Worm (Caenorhabditis elegans) whole organism, midembryonic: ENCODE data around the gene F54F2.7.

Experiments
- cog-1 ChIP-seq: sonication (generic microtip); optimal IDR thresholded peaks from 2 replicates; lab custom pipeline; 2016; ENCODE audit warnings: missing genetic modification characterization, missing compliant biosample characterization
- flt-1 ChIP-seq: fragments of 200-800 bp; sonication (Bioruptor generic); IDR thresholded peaks from 2 replicates; pipeline ENCODE4 v1.3.6; 2022; ENCODE audit warnings: missing genetic modification characterization, missing compliant biosample characterization
- klf-2 ChIP-seq: fragments of 200-800 bp; sonication (Bioruptor generic); conservative IDR thresholded peaks from 2 replicates; pipeline ENCODE4 v1.3.6; 2022; ENCODE audit warnings: missing genetic modification reagents, missing genetic modification characterization, missing compliant biosample characterization
- tab-1 ChIP-seq: fragments of 200-800 bp; sonication (Bioruptor generic); IDR thresholded peaks from 2 replicates; pipeline ENCODE4 v1.3.6; 2022; ENCODE audit warnings: missing genetic modification characterization, missing compliant biosample characterization
- ztf-29 ChIP-seq: fragments of 200-800 bp; sonication (Bioruptor generic); IDR thresholded peaks from 2 replicates; pipeline ENCODE4 v1.3.6; 2022; ENCODE audit warnings: missing genetic modification reagents, missing genetic modification characterization, missing compliant biosample characterization

DNA sequence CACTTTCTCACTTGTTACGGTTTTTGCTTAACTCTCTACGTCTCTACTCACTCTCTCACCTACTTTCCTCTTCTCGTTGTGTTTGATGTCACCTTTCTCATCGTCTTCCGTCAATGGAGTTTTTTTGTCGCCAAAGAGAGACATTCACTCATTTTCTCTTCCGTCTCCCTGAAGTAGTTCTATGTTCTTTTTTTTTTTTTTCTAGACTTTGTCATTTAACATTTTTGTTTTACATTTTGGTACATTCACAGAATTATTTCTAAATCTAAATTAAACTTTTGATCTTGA lies 6.4 kb downstream of the F54F2.7 start:
- TF ChIP-seq cog-1 (no peak), flt-1 (GFP tag; lab: Robert Waterston, UW) (no peak), ztf-29 (GFP tag; lab: Robert Waterston, UW) (no peak), tab-1 (GFP tag; lab: Robert Waterston, UW) (no peak), klf-2 (GFP tag; lab: Robert Waterston, UW) (no peak)
